Fruit fly (Drosophila melanogaster) whole organism, embryonic: ENCODE measurements around the gene Nprl3.

Experiments used
- Bgb ChIP-seq: fragments of 200-800 bp; sonication (Bioruptor generic); IDR thresholded peaks from 2 replicates; pipeline ENCODE4 v1.3.6; 2022; ENCODE audit warnings: missing biosample characterization, missing genetic modification characterization; ENCODE audit not compliant: partially characterized antibody
- CG10209 ChIP-seq: fragments of 200-800 bp; sonication (Bioruptor generic); optimal IDR thresholded peaks from 3 replicates; lab custom pipeline; 2017; ENCODE audit warnings: missing biosample characterization, mild to moderate bottlenecking, missing genetic modification characterization, missing genetic modification reagents
- CG10565 ChIP-seq: fragments of 200-800 bp; sonication (Bioruptor generic); optimal IDR thresholded peaks from 3 replicates; lab custom pipeline; 2016; ENCODE audit warnings: missing biosample characterization, mild to moderate bottlenecking, missing genetic modification characterization
- CG12155 ChIP-seq: fragments of 200-800 bp; sonication (Bioruptor generic); optimal IDR thresholded peaks from 3 replicates; lab custom pipeline; 2016; ENCODE audit warnings: missing biosample characterization, missing genetic modification characterization
- CG12219 ChIP-seq: fragments of 200-800 bp; sonication (Bioruptor generic); optimal IDR thresholded peaks from 3 replicates; lab custom pipeline; 2018; ENCODE audit warnings: missing biosample characterization, mild to moderate bottlenecking, missing genetic modification characterization
- CG15479 ChIP-seq: fragments of 200-800 bp; sonication (Bioruptor generic); optimal IDR thresholded peaks from 3 replicates; lab custom pipeline; 2019; ENCODE audit warnings: missing biosample characterization, mild to moderate bottlenecking, missing genetic modification characterization, moderate library complexity
- CG15514 ChIP-seq: fragments of 200-800 bp; sonication (Bioruptor generic); optimal IDR thresholded peaks from 3 replicates; lab custom pipeline; 2017; ENCODE audit warnings: missing biosample characterization, missing genetic modification characterization, mild to moderate bottlenecking, moderate library complexity, missing genetic modification reagents
- CG17568 ChIP-seq: fragments of 200-800 bp; sonication (Bioruptor generic); optimal IDR thresholded peaks from 2 replicates; lab custom pipeline; 2018; ENCODE audit warnings: missing biosample characterization, mild to moderate bottlenecking, missing genetic modification characterization, moderate library complexity
- CG17802 ChIP-seq: fragments of 200-800 bp; sonication (Bioruptor generic); optimal IDR thresholded peaks from 2 replicates; lab custom pipeline; 2018; ENCODE audit warnings: missing biosample characterization, mild to moderate bottlenecking, missing genetic modification characterization, moderate library complexity
- CG1792 ChIP-seq: fragments of 200-800 bp; sonication (Bioruptor generic); optimal IDR thresholded peaks from 2 replicates; lab custom pipeline; 2016; ENCODE audit warnings: missing biosample characterization, missing genetic modification characterization
- CG2199 ChIP-seq: fragments of 200-800 bp; sonication (Bioruptor generic); IDR thresholded peaks from 3 replicates; pipeline ENCODE4 v1.3.6; 2022; ENCODE audit warnings: missing biosample characterization, missing genetic modification characterization
- CG2889 ChIP-seq: fragments of 200-800 bp; sonication (Bioruptor generic); IDR thresholded peaks from 3 replicates; pipeline ENCODE4 v1.3.6; 2022; ENCODE audit warnings: missing biosample characterization, missing genetic modification characterization
- CG31388 ChIP-seq: fragments of 200-800 bp; sonication (Bioruptor generic); optimal IDR thresholded peaks from 2 replicates; lab custom pipeline; 2016; ENCODE audit warnings: missing biosample characterization, missing genetic modification characterization
- CG33557 ChIP-seq: fragments of 200-800 bp; sonication (Bioruptor generic); optimal IDR thresholded peaks from 2 replicates; lab custom pipeline; 2019; ENCODE audit warnings: missing biosample characterization, mild to moderate bottlenecking, missing genetic modification characterization, moderate library complexity
- CG34422 ChIP-seq: fragments of 200-800 bp; sonication (Bioruptor generic); IDR thresholded peaks from 3 replicates; pipeline ENCODE4 v1.3.6; 2022; ENCODE audit warnings: missing biosample characterization, missing genetic modification characterization
- CG3838 ChIP-seq: fragments of 200-800 bp; sonication (Bioruptor generic); optimal IDR thresholded peaks from 3 replicates; lab custom pipeline; 2016; ENCODE audit warnings: missing biosample characterization, missing genetic modification characterization
- CG4360 ChIP-seq: fragments of 200-800 bp; sonication (Bioruptor generic); IDR thresholded peaks from 2 replicates; pipeline ENCODE4 v1.3.6; 2022; ENCODE audit warnings: missing biosample characterization, missing genetic modification characterization
- CG5953 ChIP-seq: fragments of 200-800 bp; sonication (Bioruptor generic); IDR thresholded peaks from 2 replicates; pipeline ENCODE4 v1.3.6; 2022; ENCODE audit warnings: missing biosample characterization, missing genetic modification characterization
- CG6791 ChIP-seq: fragments of 200-800 bp; sonication (Bioruptor generic); IDR thresholded peaks from 3 replicates; pipeline ENCODE4 v1.3.6; 2022; ENCODE audit warnings: missing biosample characterization, missing genetic modification characterization; ENCODE audit not compliant: partially characterized antibody
- CG6813 ChIP-seq: fragments of 200-800 bp; sonication (Bioruptor generic); optimal IDR thresholded peaks from 2 replicates; lab custom pipeline; 2017; ENCODE audit warnings: missing biosample characterization, missing genetic modification characterization, mild to moderate bottlenecking, moderate library complexity, missing genetic modification reagents
- CG8290 ChIP-seq, 3 experiments: fragments of 200-800 bp; sonication (Bioruptor generic); optimal IDR thresholded peaks; 2 replicates each; lab custom pipeline; 2016 to 2019; ENCODE audit warnings: missing biosample characterization in 3 of 3, missing genetic modification characterization in 3 of 3, mild to moderate bottlenecking in 2 of 3, moderate library complexity in 1 of 3
- GATAe ChIP-seq: fragments of 200-800 bp; sonication (Bioruptor generic); conservative IDR thresholded peaks from 2 replicates; pipeline ENCODE4 v1.3.6; 2022; ENCODE audit warnings: missing biosample characterization, missing genetic modification characterization
- Hr51 ChIP-seq, 2 experiments: fragments of 200-800 bp; sonication (Bioruptor generic); optimal IDR thresholded peaks; 2 replicates in 1 of 2; 3 replicates in 1 of 2; lab custom pipeline; 2016 to 2018; ENCODE audit warnings: missing biosample characterization in 2 of 2, missing genetic modification characterization in 2 of 2, mild to moderate bottlenecking in 1 of 2, moderate library complexity in 1 of 2
- Nf-YA ChIP-seq: fragments of 200-800 bp; sonication (Bioruptor generic); IDR thresholded peaks from 2 replicates; pipeline ENCODE4 v1.3.6; 2022; ENCODE audit warnings: missing biosample characterization, missing genetic modification characterization
- Pdp1 ChIP-seq, 2 experiments: fragments of 200-800 bp; sonication (Bioruptor generic); optimal IDR thresholded peaks; 3 replicates each; lab custom pipeline; 2016; ENCODE audit warnings: missing biosample characterization in 2 of 2, missing genetic modification characterization in 2 of 2, mild to moderate bottlenecking in 1 of 2, moderate library complexity in 1 of 2
- Stat92E ChIP-seq, 3 experiments: fragments of >200 bp in 2 of 3; fragments of 200-800 bp in 1 of 3; sonication (Bioruptor generic) in 1 of 3; optimal IDR thresholded peaks; 2 replicates each; lab custom pipeline; 2017 to 2019; ENCODE audit warnings: missing biosample characterization in 3 of 3, missing genetic modification characterization in 3 of 3, mild to moderate bottlenecking in 1 of 3, moderate library complexity in 1 of 3
- amos ChIP-seq: fragments of 200-800 bp; sonication (Bioruptor generic); IDR thresholded peaks from 2 replicates; pipeline ENCODE4 v1.3.6; 2022; ENCODE audit warnings: missing biosample characterization, missing genetic modification characterization; ENCODE audit not compliant: partially characterized antibody
- bbx ChIP-seq: fragments of 200-800 bp; sonication (Bioruptor generic); IDR thresholded peaks from 2 replicates; pipeline ENCODE4 v1.3.6; 2022; ENCODE audit warnings: missing biosample characterization, missing genetic modification characterization; ENCODE audit not compliant: partially characterized antibody
- chinmo ChIP-seq: fragments of 200-800 bp; sonication (Bioruptor generic); IDR thresholded peaks from 4 replicates; pipeline ENCODE4 v1.3.6; 2022; ENCODE audit warnings: missing biosample characterization, missing genetic modification characterization; ENCODE audit not compliant: partially characterized antibody
- da ChIP-seq: fragments of 200-800 bp; sonication (Bioruptor generic); optimal IDR thresholded peaks from 2 replicates; lab custom pipeline; 2016; ENCODE audit warnings: missing biosample characterization, missing genetic modification characterization
- exex ChIP-seq: fragments of 200-800 bp; sonication (Bioruptor generic); optimal IDR thresholded peaks from 4 replicates; lab custom pipeline; 2018; ENCODE audit warnings: missing biosample characterization, mild to moderate bottlenecking, missing genetic modification characterization, moderate library complexity
- grn ChIP-seq: fragments of 200-800 bp; sonication (Bioruptor generic); optimal IDR thresholded peaks from 3 replicates; lab custom pipeline; 2017; ENCODE audit warnings: missing biosample characterization, missing genetic modification characterization
- hkb ChIP-seq, 2 experiments: fragments of 200-800 bp in 1 of 2; fragments of >200 bp in 1 of 2; sonication (Bioruptor generic) in 1 of 2; IDR thresholded peaks in 1 of 2; optimal IDR thresholded peaks in 1 of 2; 2 replicates each; pipeline versions ENCODE4 v1.3.6 to Lab custom; 2017 to 2022; ENCODE audit warnings: missing biosample characterization in 1 of 2, missing genetic modification characterization in 1 of 2
- lab ChIP-seq: fragments of 200-800 bp; sonication (Bioruptor generic); optimal IDR thresholded peaks from 3 replicates; lab custom pipeline; 2017; ENCODE audit warnings: missing biosample characterization, missing genetic modification characterization, mild to moderate bottlenecking, moderate library complexity, missing genetic modification reagents
- org-1 ChIP-seq: fragments of 200-800 bp; sonication (Bioruptor generic); optimal IDR thresholded peaks from 2 replicates; lab custom pipeline; 2017; ENCODE audit warnings: missing biosample characterization, missing genetic modification characterization
- pum ChIP-seq: fragments of 200-800 bp; sonication (Bioruptor generic); optimal IDR thresholded peaks from 2 replicates; lab custom pipeline; 2016; ENCODE audit warnings: missing biosample characterization, missing genetic modification characterization
- rib ChIP-seq: fragments of 200-800 bp; sonication (Bioruptor generic); IDR thresholded peaks from 2 replicates; pipeline ENCODE4 v1.3.6; 2022; ENCODE audit warnings: missing biosample characterization, missing genetic modification characterization
- sd ChIP-seq: fragments of 200-800 bp; sonication (Bioruptor generic); optimal IDR thresholded peaks from 3 replicates; lab custom pipeline; 2018; ENCODE audit warnings: missing biosample characterization, mild to moderate bottlenecking, missing genetic modification characterization, moderate library complexity
- seq ChIP-seq: fragments of 200-800 bp; sonication (Bioruptor generic); IDR thresholded peaks from 2 replicates; pipeline ENCODE4 v1.3.6; 2022; ENCODE audit warnings: missing biosample characterization, missing genetic modification characterization
- sug ChIP-seq: fragments of 200-800 bp; optimal IDR thresholded peaks from 2 replicates; lab custom pipeline; 2019; ENCODE audit warnings: missing biosample characterization, mild to moderate bottlenecking, missing genetic modification characterization, moderate library complexity
- tgo ChIP-seq: fragments of 200-800 bp; sonication (Bioruptor generic); IDR thresholded peaks from 3 replicates; pipeline ENCODE4 v1.3.6; 2022; ENCODE audit warnings: missing biosample characterization, missing genetic modification characterization
- tll ChIP-seq, 2 experiments: fragments of 200-800 bp in 1 of 2; fragments of >200 bp in 1 of 2; sonication (Bioruptor generic) in 1 of 2; optimal IDR thresholded peaks; 2 replicates each; lab custom pipeline; 2017 to 2019; ENCODE audit warnings: missing biosample characterization in 2 of 2, missing genetic modification characterization in 2 of 2, mild to moderate bottlenecking in 1 of 2, moderate library complexity in 1 of 2
- ttk ChIP-seq: fragments of 200-800 bp; sonication (Bioruptor generic); IDR thresholded peaks from 2 replicates; pipeline ENCODE4 v2.1.2; 2022; ENCODE audit warnings: missing biosample characterization, missing genetic modification characterization

Nprl3 gene

dm6 chr3L:13952484-13953048 lies 49.1 kb downstream of the Nprl3 start:
- 0 out of 4 replicates have a peak, but pooled peaks have one; percentile 66 for TF ChIP-seq chinmo (GFP tag; lab: Robert Waterston, UW)
- TF ChIP-seq CG12219, result no peak
- TF ChIP-seq exex (tag; lab: Kevin White, UChicago), result peak; percentile 22
- no peak for TF ChIP-seq CG33557 (GFP tag; lab: Kevin White, UChicago)
- no peak for TF ChIP-seq CG3838 (GFP tag; lab: Kevin White, UChicago)
- TF ChIP-seq CG12155 (GFP tag; lab: Kevin White, UChicago), result no peak
- TF ChIP-seq tgo (GFP tag; lab: Robert Waterston, UW), result no peak
- peak; percentile 35; the same call in 1 of the 2 replicates for TF ChIP-seq rib (GFP tag; lab: Robert Waterston, UW)
- TF ChIP-seq sug (tag; lab: Kevin White, UChicago), result peak; percentile 21
- peak; percentile 38 for TF ChIP-seq CG15479 (GFP tag; lab: Kevin White, UChicago)
- no peak for TF ChIP-seq CG6813
- TF ChIP-seq ttk (GFP tag; lab: Robert Waterston, UW), result 0 out of 2 replicates have a peak, but pooled peaks have one; percentile 30
- peak; percentile 44 for TF ChIP-seq GATAe
- TF ChIP-seq CG8290 (GFP tag; optimal IDR thresholded peaks at IDR 0.05; lab: Kevin White, UChicago), result no peak
- peak in 1 of 2 experiments; percentile 20 for TF ChIP-seq CG8290 (tag; optimal IDR thresholded peaks at IDR 0.05; lab: Kevin White, UChicago)
- TF ChIP-seq grn (GFP tag; lab: Kevin White, UChicago), result peak; percentile 17
- peak; percentile 1 for TF ChIP-seq sd (tag; lab: Kevin White, UChicago)
- peak; percentile 46 for TF ChIP-seq lab (GFP tag; lab: Kevin White, UChicago)
- 0 out of 3 replicates have a peak, but pooled peaks have one; percentile 65 for TF ChIP-seq CG2199 (GFP tag; lab: Robert Waterston, UW)
- TF ChIP-seq Stat92E (GFP tag; optimal IDR thresholded peaks at IDR 0.05; lab: Kevin White, UChicago), result no peak
- peak in 1 of 2 experiments; percentile 65 for TF ChIP-seq Pdp1 (GFP tag; optimal IDR thresholded peaks at IDR 0.05; lab: Kevin White, UChicago)
- no peak for TF ChIP-seq pum (GFP tag; lab: Kevin White, UChicago)

DNA sequence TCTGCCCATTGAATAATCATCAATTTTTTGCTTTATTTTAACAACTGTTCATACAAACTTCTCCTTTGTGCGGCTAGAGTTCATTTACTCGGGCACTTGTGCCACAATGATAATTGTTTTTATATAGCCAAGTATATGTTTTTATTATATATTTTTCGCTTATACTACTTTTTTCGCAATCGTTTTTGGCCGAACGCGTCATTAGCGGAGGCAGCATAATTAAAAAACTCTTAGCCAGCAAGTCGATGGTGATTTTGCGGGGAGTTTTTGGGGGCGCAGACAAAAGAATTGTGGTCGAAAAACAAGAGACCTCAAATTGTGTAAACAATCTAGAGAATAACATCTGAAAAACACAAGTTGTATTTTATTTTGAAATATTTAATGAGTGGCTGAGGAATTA lies 50.1 kb downstream of the Nprl3 start:
- TF ChIP-seq CG4360 (GFP tag; lab: Robert Waterston, UW) (no peak), CG5953 (GFP tag; lab: Robert Waterston, UW) (no peak), CG10209 (no peak), tll (GFP tag; optimal IDR thresholded peaks at IDR 0.05; lab: Kevin White, UChicago) (no peak), Pdp1 (GFP tag; optimal IDR thresholded peaks at IDR 0.05; lab: Kevin White, UChicago) (no peak), CG6791 (GFP tag; lab: Robert Waterston, UW) (no peak)

- no peak for TF ChIP-seq hkb (optimal IDR thresholded peaks at IDR 0.05; lab: Kevin White, UChicago)
- peak; percentile 24; the same call in 1 of the 2 replicates for TF ChIP-seq hkb (GFP tag; IDR thresholded peaks at IDR 0.05; lab: Robert Waterston, UW)
- no peak for TF ChIP-seq da (GFP tag; lab: Kevin White, UChicago)
- TF ChIP-seq CG2889, result no peak
- TF ChIP-seq CG34422 (GFP tag; lab: Robert Waterston, UW), result 0 out of 3 replicates have a peak, but pooled peaks have one; percentile 33
- TF ChIP-seq CG15514 (GFP tag; lab: Kevin White, UChicago), result no peak
- TF ChIP-seq org-1 (GFP tag; lab: Kevin White, UChicago), result no peak
- no peak for TF ChIP-seq Bgb (GFP tag; lab: Robert Waterston, UW)
- TF ChIP-seq CG12155 (GFP tag; lab: Kevin White, UChicago), result no peak
- peak; percentile 45; the same call in 1 of the 2 replicates for TF ChIP-seq seq
- no peak for TF ChIP-seq CG10565 (GFP tag; lab: Kevin White, UChicago)
- no peak for TF ChIP-seq tgo (GFP tag; lab: Robert Waterston, UW)
- TF ChIP-seq bbx, result no peak
- TF ChIP-seq Hr51 (GFP tag; optimal IDR thresholded peaks at IDR 0.05; lab: Kevin White, UChicago), result peak in 1 of 2 experiments; percentile 34
- no peak for TF ChIP-seq CG17802
- TF ChIP-seq CG1792 (GFP tag; lab: Kevin White, UChicago), result no peak
- no peak for TF ChIP-seq CG31388 (GFP tag; lab: Kevin White, UChicago)
- no peak for TF ChIP-seq CG17568 (GFP tag; lab: Kevin White, UChicago)
- no peak for TF ChIP-seq Nf-YA (GFP tag; lab: Robert Waterston, UW)
- TF ChIP-seq amos, result no peak
These were observed 52.1 kb downstream of the Nprl3 start for dm6 chr3L:13949440-13950066.
